Worm (Caenorhabditis elegans) whole organism, young adult: Measurements from ENCODE around the gene Y43F8C.9.

Source experiments
- B0035.1 ChIP-seq: sonication (generic microtip); optimal IDR thresholded peaks from 2 replicates; lab custom pipeline; 2016; ENCODE audit warnings: missing genetic modification characterization, mild to moderate bottlenecking, missing compliant biosample characterization, missing genotype, missing genetic modification reagents
- B0336.3 ChIP-seq: fragments of 200-800 bp; sonication (Bioruptor generic); IDR thresholded peaks from 2 replicates; pipeline ENCODE4 v1.3.6; 2022; ENCODE audit warnings: missing genetic modification characterization, missing compliant biosample characterization
- C06A6.2 ChIP-seq: fragments of 200-800 bp; sonication (Bioruptor generic); conservative IDR thresholded peaks from 2 replicates; pipeline ENCODE4 v1.3.6; 2022; ENCODE audit warnings: missing genetic modification characterization, missing compliant biosample characterization
- F10E7.11 ChIP-seq: sonication (generic microtip); optimal IDR thresholded peaks from 2 replicates; lab custom pipeline; 2017; ENCODE audit warnings: mild to moderate bottlenecking, missing genetic modification characterization, moderate library complexity, missing compliant biosample characterization
- F22D6.2 ChIP-seq: sonication (generic microtip); optimal IDR thresholded peaks from 2 replicates; lab custom pipeline; 2016; ENCODE audit warnings: mild to moderate bottlenecking, missing genetic modification characterization, missing compliant biosample characterization
- F52B5.7 ChIP-seq: sonication (generic microtip); optimal IDR thresholded peaks from 2 replicates; lab custom pipeline; 2016; ENCODE audit warnings: mild to moderate bottlenecking, missing genetic modification characterization, missing compliant biosample characterization
- K11D2.4 ChIP-seq: fragments of 200-800 bp; sonication (Bioruptor generic); IDR thresholded peaks from 2 replicates; pipeline ENCODE4 v1.3.6; 2022; ENCODE audit warnings: missing genetic modification reagents, missing genetic modification characterization, missing compliant biosample characterization
- Y95B8A.8 ChIP-seq: fragments of 200-800 bp; sonication (Bioruptor generic); IDR thresholded peaks from 2 replicates; pipeline ENCODE4 v1.3.6; 2022; ENCODE audit warnings: missing genetic modification reagents, missing genetic modification characterization, missing compliant biosample characterization
- ZK185.1 ChIP-seq: sonication (generic microtip); optimal IDR thresholded peaks from 2 replicates; lab custom pipeline; 2016; ENCODE audit warnings: mild to moderate bottlenecking, missing genetic modification characterization, missing compliant biosample characterization; ENCODE audit not compliant: poor library complexity, severe bottlenecking
- attf-3 ChIP-seq: fragments of 200-800 bp; sonication (Bioruptor generic); conservative IDR thresholded peaks from 2 replicates; pipeline ENCODE4 v1.3.6; 2022; ENCODE audit warnings: missing genetic modification reagents, missing genetic modification characterization, missing compliant biosample characterization
- attf-6 ChIP-seq: fragments of 200-800 bp; sonication (Bioruptor generic); IDR thresholded peaks from 2 replicates; pipeline ENCODE4 v1.3.6; 2022; ENCODE audit warnings: missing genetic modification reagents, missing genetic modification characterization, missing compliant biosample characterization
- bed-1 ChIP-seq: fragments of 200-800 bp; sonication (Bioruptor generic); IDR thresholded peaks from 2 replicates; pipeline ENCODE4 v1.3.6; 2022; ENCODE audit warnings: missing genetic modification reagents, missing genetic modification characterization, missing compliant biosample characterization
- bed-2 ChIP-seq: fragments of 200-800 bp; sonication (Bioruptor generic); IDR thresholded peaks from 2 replicates; pipeline ENCODE4 v1.3.6; 2022; ENCODE audit warnings: missing genetic modification reagents, missing genetic modification characterization, missing compliant biosample characterization
- cebp-1 ChIP-seq, 2 experiments: fragments of 200-800 bp in 1 of 2; sonication (Bioruptor generic) in 1 of 2; sonication (generic microtip) in 1 of 2; IDR thresholded peaks in 1 of 2; optimal IDR thresholded peaks in 1 of 2; 2 replicates each; pipeline versions ENCODE4 v1.3.6 to Lab custom; 2017 to 2022; ENCODE audit warnings: missing compliant biosample characterization in 2 of 2, missing genetic modification characterization in 2 of 2, mild to moderate bottlenecking in 1 of 2, missing genetic modification reagents in 1 of 2, moderate library complexity in 1 of 2
- ceh-27 ChIP-seq: fragments of 200-800 bp; sonication (Bioruptor generic); optimal IDR thresholded peaks from 2 replicates; lab custom pipeline; 2018; ENCODE audit warnings: mild to moderate bottlenecking, missing genetic modification characterization, moderate library complexity, missing compliant biosample characterization
- ceh-40 ChIP-seq: fragments of 200-800 bp; sonication (Bioruptor generic); IDR thresholded peaks from 2 replicates; pipeline ENCODE4 v1.3.6; 2022; ENCODE audit warnings: missing genetic modification characterization, missing compliant biosample characterization
- ceh-58 ChIP-seq: fragments of 200-800 bp; sonication (Bioruptor generic); IDR thresholded peaks from 2 replicates; pipeline ENCODE4 v1.3.6; 2022; ENCODE audit warnings: missing genetic modification characterization, missing compliant biosample characterization
- ceh-91 ChIP-seq: fragments of 200-800 bp; sonication (Bioruptor generic); IDR thresholded peaks from 2 replicates; pipeline ENCODE4 v1.3.6; 2022; ENCODE audit warnings: missing genetic modification reagents, missing genetic modification characterization, missing compliant biosample characterization
- efl-1 ChIP-seq: fragments of 150-350 bp; optimal IDR thresholded peaks from 2 replicates; lab custom pipeline; 2014; ENCODE audit warnings: missing biosample characterization, missing genetic modification reagents, missing genetic modification characterization
- egl-18 ChIP-seq: fragments of 200-800 bp; sonication (Bioruptor generic); IDR thresholded peaks from 2 replicates; pipeline ENCODE4 v1.3.6; 2022; ENCODE audit warnings: missing genetic modification reagents, missing genetic modification characterization, missing compliant biosample characterization
- ets-4 ChIP-seq: fragments of 200-800 bp; sonication (Bioruptor generic); optimal IDR thresholded peaks from 2 replicates; lab custom pipeline; 2018; ENCODE audit warnings: mild to moderate bottlenecking, missing genetic modification characterization, missing compliant biosample characterization
- fkh-3 ChIP-seq: sonication (generic microtip); optimal IDR thresholded peaks from 2 replicates; lab custom pipeline; 2016; ENCODE audit warnings: mild to moderate bottlenecking, missing genetic modification characterization, missing compliant biosample characterization
- hlh-12 ChIP-seq: sonication (generic microtip); optimal IDR thresholded peaks from 2 replicates; lab custom pipeline; 2016; ENCODE audit warnings: missing genetic modification characterization, missing compliant biosample characterization
- hmg-1.2 ChIP-seq: fragments of 200-800 bp; sonication (Bioruptor generic); IDR thresholded peaks from 2 replicates; pipeline ENCODE4 v1.3.6; 2022; ENCODE audit warnings: missing genetic modification reagents, missing genetic modification characterization, missing compliant biosample characterization
- hmg-20 ChIP-seq: fragments of 200-800 bp; sonication (Bioruptor generic); IDR thresholded peaks from 2 replicates; pipeline ENCODE4 v1.3.6; 2022; ENCODE audit warnings: missing genetic modification reagents, missing genetic modification characterization, missing compliant biosample characterization
- hrde-1 ChIP-seq: sonication (generic microtip); optimal IDR thresholded peaks from 2 replicates; lab custom pipeline; 2016; ENCODE audit warnings: missing genetic modification characterization, mild to moderate bottlenecking, missing compliant biosample characterization, moderate library complexity, missing genotype, missing genetic modification reagents, borderline replicate concordance
- lag-1 ChIP-seq: fragments of 200-800 bp; sonication (Bioruptor generic); IDR thresholded peaks from 2 replicates; pipeline ENCODE4 v1.3.6; 2022; ENCODE audit warnings: missing genetic modification reagents, missing genetic modification characterization, missing compliant biosample characterization
- let-526 ChIP-seq: fragments of 200-800 bp; sonication (Bioruptor generic); IDR thresholded peaks from 2 replicates; pipeline ENCODE4 v1.3.6; 2022; ENCODE audit warnings: missing genetic modification reagents, missing genetic modification characterization, missing compliant biosample characterization
- lin-40 ChIP-seq: sonication (generic microtip); optimal IDR thresholded peaks from 2 replicates; lab custom pipeline; 2016; ENCODE audit warnings: missing genetic modification characterization, mild to moderate bottlenecking, missing compliant biosample characterization, missing genotype, missing genetic modification reagents
- lin-54 ChIP-seq: fragments of 200-800 bp; sonication (Bioruptor generic); optimal IDR thresholded peaks from 2 replicates; lab custom pipeline; 2018; ENCODE audit warnings: mild to moderate bottlenecking, missing genetic modification characterization, missing compliant biosample characterization
- lir-1 ChIP-seq: fragments of 200-800 bp; sonication (Bioruptor generic); conservative IDR thresholded peaks from 2 replicates; pipeline ENCODE4 v1.3.6; 2022; ENCODE audit warnings: missing genetic modification reagents, missing genetic modification characterization, missing compliant biosample characterization
- lsl-1 ChIP-seq: fragments of 200-800 bp; sonication (Bioruptor generic); optimal IDR thresholded peaks from 2 replicates; lab custom pipeline; 2018; ENCODE audit warnings: mild to moderate bottlenecking, missing genetic modification characterization, moderate library complexity, missing compliant biosample characterization
- madf-10 ChIP-seq: sonication (generic microtip); optimal IDR thresholded peaks from 2 replicates; lab custom pipeline; 2016; ENCODE audit warnings: mild to moderate bottlenecking, missing genetic modification characterization, missing compliant biosample characterization
- madf-6 ChIP-seq: fragments of 200-800 bp; sonication (Bioruptor generic); IDR thresholded peaks from 2 replicates; pipeline ENCODE4 v1.3.6; 2022; ENCODE audit warnings: missing genetic modification reagents, missing genetic modification characterization, missing compliant biosample characterization
- mcd-1 ChIP-seq: fragments of 200-800 bp; sonication (Bioruptor generic); IDR thresholded peaks from 2 replicates; pipeline ENCODE4 v1.3.6; 2022; ENCODE audit warnings: missing genetic modification reagents, missing genetic modification characterization, missing compliant biosample characterization
- nfya-2 ChIP-seq: fragments of 200-800 bp; sonication (Bioruptor generic); IDR thresholded peaks from 2 replicates; pipeline ENCODE4 v1.3.6; 2022; ENCODE audit warnings: missing genetic modification reagents, missing genetic modification characterization, missing compliant biosample characterization
- nfyb-1 ChIP-seq: fragments of 200-800 bp; sonication (Bioruptor generic); IDR thresholded peaks from 2 replicates; pipeline ENCODE4 v1.3.6; 2022; ENCODE audit warnings: missing genetic modification reagents, missing genetic modification characterization, missing compliant biosample characterization
- nhr-80 ChIP-seq: sonication (generic microtip); optimal IDR thresholded peaks from 2 replicates; lab custom pipeline; 2016; ENCODE audit warnings: missing genetic modification characterization, missing compliant biosample characterization
- nhr-90 ChIP-seq: sonication (generic microtip); optimal IDR thresholded peaks from 2 replicates; lab custom pipeline; 2016; ENCODE audit warnings: missing genotype, mild to moderate bottlenecking, missing genetic modification characterization, missing compliant biosample characterization
- rcor-1 ChIP-seq: fragments of 200-800 bp; sonication (Bioruptor generic); IDR thresholded peaks from 2 replicates; pipeline ENCODE4 v1.3.6; 2022; ENCODE audit warnings: missing genetic modification reagents, missing genetic modification characterization, missing compliant biosample characterization
- repo-1 ChIP-seq: sonication (generic microtip); optimal IDR thresholded peaks from 2 replicates; lab custom pipeline; 2017; ENCODE audit warnings: mild to moderate bottlenecking, missing genetic modification characterization, missing compliant biosample characterization
- rpc-1 ChIP-seq, 2 experiments: fragments of 150-350 bp in 1 of 2; sonication (generic microtip) in 1 of 2; optimal IDR thresholded peaks; 2 replicates each; lab custom pipeline; 2014 to 2018; ENCODE audit warnings: missing biosample characterization in 1 of 2, missing genetic modification characterization in 1 of 2, missing genetic modification reagents in 1 of 2, missing genotype in 1 of 2
- sea-2 ChIP-seq: fragments of 200-800 bp; sonication (Bioruptor generic); IDR thresholded peaks from 2 replicates; pipeline ENCODE4 v1.3.6; 2022; ENCODE audit warnings: missing genetic modification characterization, missing compliant biosample characterization
- snpc-1.3 ChIP-seq: sonication (generic microtip); optimal IDR thresholded peaks from 2 replicates; lab custom pipeline; 2017; ENCODE audit warnings: missing genetic modification characterization, mild to moderate bottlenecking, missing compliant biosample characterization, antibody characterized with exemption, moderate library complexity, missing genotype, missing genetic modification reagents; ENCODE audit not compliant: insufficient read depth
- sptf-2 ChIP-seq: fragments of 200-800 bp; sonication (Bioruptor generic); optimal IDR thresholded peaks from 2 replicates; lab custom pipeline; 2018; ENCODE audit warnings: mild to moderate bottlenecking, missing genetic modification characterization, missing compliant biosample characterization
- tbx-9 ChIP-seq: sonication (generic microtip); optimal IDR thresholded peaks from 2 replicates; lab custom pipeline; 2016; ENCODE audit warnings: borderline replicate concordance, missing genetic modification characterization, inconsistent platforms, missing compliant biosample characterization
- ztf-22 ChIP-seq: fragments of 200-800 bp; sonication (Bioruptor generic); optimal IDR thresholded peaks from 2 replicates; lab custom pipeline; 2018; ENCODE audit warnings: mild to moderate bottlenecking, missing genetic modification characterization, moderate library complexity, missing compliant biosample characterization
- ztf-28 ChIP-seq: fragments of 200-800 bp; sonication (Bioruptor generic); IDR thresholded peaks from 2 replicates; pipeline ENCODE4 v1.3.6; 2022; ENCODE audit warnings: missing genetic modification reagents, missing genetic modification characterization, missing compliant biosample characterization

Gene Y43F8C.9

ce11 chrV:19673298-19673903 is 27.5 kb downstream of the Y43F8C.9 start (continued):
- no peak for TF ChIP-seq rcor-1 (GFP tag; lab: Robert Waterston, UW)
- 0 out of 2 replicates have a peak, but pooled peaks have one; percentile 9 for TF ChIP-seq hmg-1.2 (GFP tag; lab: Robert Waterston, UW)
- peak; percentile 56 for TF ChIP-seq lsl-1
- no peak for TF ChIP-seq B0336.3
- no peak for TF ChIP-seq ceh-58
- no peak for TF ChIP-seq let-526 (GFP tag; lab: Robert Waterston, UW)
- no peak for TF ChIP-seq nfya-2 (GFP tag; lab: Robert Waterston, UW)
- TF ChIP-seq B0035.1 = no peak
- no peak for TF ChIP-seq ets-4 (GFP tag; lab: Kevin White, UChicago)
- no peak for TF ChIP-seq F10E7.11 (tag; lab: Kevin White, UChicago)
- peak; percentile 21 for TF ChIP-seq snpc-1.3 (tag; lab: Kevin White, UChicago)
- TF ChIP-seq hlh-12 = no peak
- TF ChIP-seq ztf-28 (GFP tag; lab: Robert Waterston, UW) = no peak
- no peak for TF ChIP-seq nhr-90
- no peak for TF ChIP-seq nfyb-1 (GFP tag; lab: Robert Waterston, UW)
- no peak for TF ChIP-seq fkh-3 (tag; lab: Kevin White, UChicago)
- no peak for TF ChIP-seq rpc-1 (optimal IDR thresholded peaks at IDR 0.05; lab: Kevin White, UChicago)
- no peak for TF ChIP-seq rpc-1 (tag; optimal IDR thresholded peaks at IDR 0.05; lab: Kevin White, UChicago)
- no peak for TF ChIP-seq egl-18 (GFP tag; lab: Robert Waterston, UW)
- TF ChIP-seq Y95B8A.8 = no peak
- no peak for TF ChIP-seq hmg-20 (GFP tag; lab: Robert Waterston, UW)
- TF ChIP-seq bed-2 (GFP tag; lab: Robert Waterston, UW) = no peak
- TF ChIP-seq ZK185.1 (tag; lab: Kevin White, UChicago) = no peak
- TF ChIP-seq lag-1 (GFP tag; lab: Robert Waterston, UW) = no peak
- TF ChIP-seq C06A6.2 (GFP tag; lab: Robert Waterston, UW) = no peak
- TF ChIP-seq attf-3 (GFP tag; lab: Robert Waterston, UW) = no peak
- TF ChIP-seq madf-10 (tag; lab: Kevin White, UChicago) = no peak
- peak; percentile 90 for TF ChIP-seq madf-6 (GFP tag; lab: Robert Waterston, UW)
- no peak for TF ChIP-seq K11D2.4
- no peak for TF ChIP-seq cebp-1 (GFP tag; IDR thresholded peaks at IDR 0.05; lab: Robert Waterston, UW)
- TF ChIP-seq cebp-1 (tag; optimal IDR thresholded peaks at IDR 0.05; lab: Kevin White, UChicago) = no peak
- no peak for TF ChIP-seq lin-40
- no peak for TF ChIP-seq sea-2 (GFP tag; lab: Robert Waterston, UW)
- TF ChIP-seq efl-1 (GFP tag; lab: Kevin White, UChicago) = peak; percentile 84
- TF ChIP-seq bed-1 = no peak
- peak; percentile 55; the same call in 1 of the 2 replicates for TF ChIP-seq ceh-91 (GFP tag; lab: Robert Waterston, UW)
- no peak for TF ChIP-seq nhr-80
- no peak for TF ChIP-seq hrde-1 (tag; lab: Kevin White, UChicago)
- no peak for TF ChIP-seq sptf-2 (GFP tag; lab: Kevin White, UChicago)
- TF ChIP-seq ztf-22 (GFP tag; lab: Kevin White, UChicago) = no peak
- no peak for TF ChIP-seq tbx-9 (tag; lab: Kevin White, UChicago)
- peak; percentile 66 for TF ChIP-seq lin-54 (GFP tag; lab: Kevin White, UChicago)
- TF ChIP-seq F52B5.7 = no peak
- no peak for TF ChIP-seq repo-1 (tag; lab: Kevin White, UChicago)
- TF ChIP-seq attf-6 (GFP tag; lab: Robert Waterston, UW) = no peak
- TF ChIP-seq ceh-40 = no peak
- no peak for TF ChIP-seq F22D6.2 (tag; lab: Kevin White, UChicago)
- TF ChIP-seq lir-1 = no peak
- no peak for TF ChIP-seq ceh-27 (GFP tag; lab: Kevin White, UChicago)
- TF ChIP-seq mcd-1 (GFP tag; lab: Robert Waterston, UW) = no peak
